Fruit fly (Drosophila melanogaster) whole organism, prepupa: Measurements from ENCODE around the gene mip130.
A peak's percentile ranks its signal among the peaks of the same experiment; 100 is the strongest.

Experiments used
- Blimp-1 ChIP-seq: fragments of 200-800 bp; sonication (Bioruptor generic); optimal IDR thresholded peaks from 3 replicates; lab custom pipeline; 2017; ENCODE audit warnings: missing biosample characterization, missing genetic modification characterization, mild to moderate bottlenecking, moderate library complexity, missing genetic modification reagents
- CG10631 ChIP-seq: fragments of 200-800 bp; sonication (Bioruptor generic); optimal IDR thresholded peaks from 2 replicates; lab custom pipeline; 2016; ENCODE audit warnings: missing biosample characterization, missing genetic modification characterization
- CG10669 ChIP-seq: fragments of 200-800 bp; sonication (Bioruptor generic); optimal IDR thresholded peaks from 3 replicates; lab custom pipeline; 2018; ENCODE audit warnings: missing biosample characterization, mild to moderate bottlenecking, missing genetic modification characterization, moderate library complexity
- CG11902 ChIP-seq: fragments of 200-800 bp; sonication (Bioruptor generic); optimal IDR thresholded peaks from 3 replicates; lab custom pipeline; 2016; ENCODE audit warnings: missing biosample characterization, missing genetic modification characterization
- CG1621 ChIP-seq: fragments of 200-800 bp; sonication (Bioruptor generic); optimal IDR thresholded peaks from 3 replicates; lab custom pipeline; 2018; ENCODE audit warnings: missing biosample characterization, mild to moderate bottlenecking, missing genetic modification characterization
- CG16779 ChIP-seq: fragments of 200-800 bp; sonication (Bioruptor generic); optimal IDR thresholded peaks from 3 replicates; lab custom pipeline; 2017; ENCODE audit warnings: missing biosample characterization, mild to moderate bottlenecking, missing genetic modification characterization
- CG3032 ChIP-seq: fragments of 200-800 bp; optimal IDR thresholded peaks from 2 replicates; lab custom pipeline; 2019; ENCODE audit warnings: missing biosample characterization, mild to moderate bottlenecking, missing genetic modification characterization, moderate library complexity
- CG31627 ChIP-seq: fragments of 200-800 bp; sonication (Bioruptor generic); optimal IDR thresholded peaks from 3 replicates; lab custom pipeline; 2016; ENCODE audit warnings: missing biosample characterization, missing genetic modification characterization
- CG32006 ChIP-seq: fragments of 200-800 bp; sonication (Bioruptor generic); optimal IDR thresholded peaks from 3 replicates; lab custom pipeline; 2017; ENCODE audit warnings: missing biosample characterization, mild to moderate bottlenecking, missing genetic modification characterization
- CG34406 ChIP-seq: fragments of 200-800 bp; sonication (Bioruptor generic); optimal IDR thresholded peaks from 3 replicates; lab custom pipeline; 2016; ENCODE audit warnings: missing biosample characterization, missing genetic modification characterization
- CG3919 ChIP-seq: fragments of 200-800 bp; sonication (Bioruptor generic); optimal IDR thresholded peaks from 3 replicates; lab custom pipeline; 2016; ENCODE audit warnings: missing biosample characterization, missing genetic modification characterization
- CG6163 ChIP-seq: fragments of 200-800 bp; sonication (Bioruptor generic); IDR thresholded peaks from 3 replicates; pipeline ENCODE4 v1.3.6; 2022; ENCODE audit warnings: missing biosample characterization, missing genetic modification characterization
- CG6276 ChIP-seq: fragments of 200-800 bp; sonication (Bioruptor generic); optimal IDR thresholded peaks from 2 replicates; lab custom pipeline; 2017; ENCODE audit warnings: missing biosample characterization, mild to moderate bottlenecking, missing genetic modification characterization
- CG6792 ChIP-seq: fragments of 200-800 bp; sonication (Bioruptor generic); optimal IDR thresholded peaks from 3 replicates; lab custom pipeline; 2016; ENCODE audit warnings: missing biosample characterization, missing genetic modification characterization
- CG6854 ChIP-seq: fragments of 200-800 bp; sonication (Bioruptor generic); optimal IDR thresholded peaks from 2 replicates; lab custom pipeline; 2017; ENCODE audit warnings: missing biosample characterization, mild to moderate bottlenecking, missing genetic modification characterization
- CG8119 ChIP-seq: fragments of 200-800 bp; sonication (Bioruptor generic); IDR thresholded peaks from 3 replicates; pipeline ENCODE4 v1.3.6; 2022; ENCODE audit warnings: missing biosample characterization, missing genetic modification characterization
- CG8319 ChIP-seq: fragments of 200-800 bp; sonication (Bioruptor generic); optimal IDR thresholded peaks from 3 replicates; lab custom pipeline; 2016; ENCODE audit warnings: missing biosample characterization, missing genetic modification characterization
- CG8632 ChIP-seq: fragments of 200-800 bp; sonication (Bioruptor generic); optimal IDR thresholded peaks from 3 replicates; lab custom pipeline; 2016; ENCODE audit warnings: missing biosample characterization, missing genetic modification characterization
- Eip75B ChIP-seq: fragments of 200-800 bp; sonication (Bioruptor generic); optimal IDR thresholded peaks from 3 replicates; lab custom pipeline; 2016; ENCODE audit warnings: missing biosample characterization, missing genetic modification characterization
- Eip78C ChIP-seq: fragments of 200-800 bp; sonication (Bioruptor generic); peaks from one replicate; lab custom pipeline; 2016; ENCODE audit warnings: missing biosample characterization, missing genetic modification characterization
- Eip93F ChIP-seq: fragments of 200-800 bp; sonication (Bioruptor generic); optimal IDR thresholded peaks from 2 replicates; lab custom pipeline; 2016; ENCODE audit warnings: missing biosample characterization, mild to moderate bottlenecking, missing genetic modification characterization
- Ets21C ChIP-seq: fragments of 200-800 bp; sonication (Bioruptor generic); optimal IDR thresholded peaks from 3 replicates; lab custom pipeline; 2016; ENCODE audit warnings: missing biosample characterization, missing genetic modification characterization
- Ets96B ChIP-seq: fragments of 200-800 bp; optimal IDR thresholded peaks from 2 replicates; lab custom pipeline; 2019; ENCODE audit warnings: missing biosample characterization, mild to moderate bottlenecking, missing genetic modification characterization, moderate library complexity
- Gug ChIP-seq: fragments of 200-800 bp; sonication (Bioruptor generic); IDR thresholded peaks from 2 replicates; pipeline ENCODE4 v1.3.6; 2022; ENCODE audit warnings: missing biosample characterization, missing genetic modification characterization
- Hr38 ChIP-seq: sonication (Bioruptor generic); optimal IDR thresholded peaks from 2 replicates; lab custom pipeline; 2016; ENCODE audit warnings: missing biosample characterization, missing genetic modification characterization
- Hr39 ChIP-seq: fragments of 200-800 bp; sonication (Bioruptor generic); optimal IDR thresholded peaks from 2 replicates; lab custom pipeline; 2016; ENCODE audit warnings: missing biosample characterization, missing genetic modification characterization
- Hr4 ChIP-seq: fragments of 200-800 bp; sonication (Bioruptor generic); optimal IDR thresholded peaks from 3 replicates; lab custom pipeline; 2016; ENCODE audit warnings: missing biosample characterization, missing genetic modification characterization
- Met ChIP-seq: fragments of 200-800 bp; sonication (Bioruptor generic); optimal IDR thresholded peaks from 3 replicates; lab custom pipeline; 2016; ENCODE audit warnings: missing biosample characterization, missing genetic modification characterization
- OdsH ChIP-seq: fragments of 200-800 bp; sonication (Bioruptor generic); optimal IDR thresholded peaks from 3 replicates; lab custom pipeline; 2016; ENCODE audit warnings: missing biosample characterization, missing genetic modification characterization
- Smox ChIP-seq: fragments of 200-800 bp; sonication (Bioruptor generic); optimal IDR thresholded peaks from 3 replicates; lab custom pipeline; 2016; ENCODE audit warnings: missing biosample characterization, missing genetic modification characterization
- Sox14 ChIP-seq: fragments of 200-800 bp; sonication (Bioruptor generic); optimal IDR thresholded peaks from 3 replicates; lab custom pipeline; 2016; ENCODE audit warnings: missing biosample characterization, missing genetic modification characterization
- Sox15 ChIP-seq: fragments of 200-800 bp; sonication (Bioruptor generic); optimal IDR thresholded peaks from 3 replicates; lab custom pipeline; 2016; ENCODE audit warnings: missing biosample characterization, missing genetic modification characterization
- acj6 ChIP-seq: fragments of 200-800 bp; sonication (Bioruptor generic); optimal IDR thresholded peaks from 3 replicates; lab custom pipeline; 2016; ENCODE audit warnings: missing biosample characterization, missing genetic modification characterization
- cyc ChIP-seq: fragments of 200-800 bp; sonication (Bioruptor generic); optimal IDR thresholded peaks from 3 replicates; lab custom pipeline; 2016; ENCODE audit warnings: missing biosample characterization, missing genetic modification characterization
- dac ChIP-seq: fragments of 200-800 bp; sonication (Bioruptor generic); optimal IDR thresholded peaks from 2 replicates; lab custom pipeline; 2017; ENCODE audit warnings: missing biosample characterization, mild to moderate bottlenecking, missing genetic modification characterization
- dsx ChIP-seq: fragments of 200-800 bp; optimal IDR thresholded peaks from 3 replicates; lab custom pipeline; 2019; ENCODE audit warnings: missing biosample characterization, mild to moderate bottlenecking, missing genetic modification characterization, moderate library complexity; ENCODE audit not compliant: poor library complexity, severe bottlenecking
- eg ChIP-seq: fragments of 200-800 bp; sonication (Bioruptor generic); IDR thresholded peaks from 3 replicates; pipeline ENCODE4 v1.3.6; 2022; ENCODE audit warnings: missing biosample characterization, missing genetic modification characterization
- esn ChIP-seq: fragments of 200-800 bp; sonication (Bioruptor generic); optimal IDR thresholded peaks from 2 replicates; lab custom pipeline; 2016; ENCODE audit warnings: missing biosample characterization, mild to moderate bottlenecking, missing genetic modification characterization, moderate library complexity
- fd59A ChIP-seq: fragments of 200-800 bp; sonication (Bioruptor generic); optimal IDR thresholded peaks from 2 replicates; lab custom pipeline; 2017; ENCODE audit warnings: missing biosample characterization, mild to moderate bottlenecking, missing genetic modification characterization, missing genetic modification reagents
- fkh ChIP-seq: fragments of 200-800 bp; sonication (Bioruptor generic); optimal IDR thresholded peaks from 3 replicates; lab custom pipeline; 2017; ENCODE audit warnings: missing biosample characterization, mild to moderate bottlenecking, missing genetic modification characterization, moderate library complexity
- lz ChIP-seq: fragments of 200-800 bp; sonication (Bioruptor generic); optimal IDR thresholded peaks from 3 replicates; lab custom pipeline; 2016; ENCODE audit warnings: missing biosample characterization, missing genetic modification characterization
- net ChIP-seq: fragments of 200-800 bp; sonication (Bioruptor generic); optimal IDR thresholded peaks from 3 replicates; lab custom pipeline; 2016; ENCODE audit warnings: missing biosample characterization, missing genetic modification characterization
- pdm3 ChIP-seq: fragments of 200-800 bp; sonication (Bioruptor generic); optimal IDR thresholded peaks from 3 replicates; lab custom pipeline; 2016; ENCODE audit warnings: missing biosample characterization, missing genetic modification characterization
- salr ChIP-seq, 2 experiments: fragments of 200-800 bp; sonication (Bioruptor generic); optimal IDR thresholded peaks; 3 replicates each; lab custom pipeline; 2016 to 2018; ENCODE audit warnings: missing biosample characterization in 2 of 2, missing genetic modification characterization in 2 of 2, mild to moderate bottlenecking in 1 of 2
- spab ChIP-seq: fragments of 200-800 bp; sonication (Bioruptor generic); optimal IDR thresholded peaks from 2 replicates; lab custom pipeline; 2017; ENCODE audit warnings: missing biosample characterization, mild to moderate bottlenecking, missing genetic modification characterization, missing genetic modification reagents
- ss ChIP-seq, 2 experiments: fragments of 200-800 bp; sonication (Bioruptor generic); optimal IDR thresholded peaks; 2 replicates in 1 of 2; 3 replicates in 1 of 2; lab custom pipeline; 2017 to 2018; ENCODE audit warnings: mild to moderate bottlenecking in 2 of 2, missing biosample characterization in 2 of 2, missing genetic modification characterization in 2 of 2, moderate library complexity in 1 of 2
- svp ChIP-seq: fragments of 200-800 bp; sonication (Bioruptor generic); peaks from one replicate; lab custom pipeline; 2016; ENCODE audit warnings: missing biosample characterization, missing genetic modification characterization
- topi ChIP-seq: fragments of 200-800 bp; sonication (Bioruptor generic); optimal IDR thresholded peaks from 3 replicates; lab custom pipeline; 2016; ENCODE audit warnings: missing biosample characterization, missing genetic modification characterization

Gene mip130

dm6 chrX:1951391-1952066, 43.5 kb downstream of the mip130 start (continued):
- TF ChIP-seq dsx (GFP tag; lab: Kevin White, UChicago) (peak; percentile 97), acj6 (GFP tag; lab: Kevin White, UChicago) (peak; percentile 99), CG3919 (GFP tag; lab: Kevin White, UChicago) (peak; percentile 99), Sox15 (peak; percentile 98), Hr38 (GFP tag; lab: Kevin White, UChicago) (peak; percentile 32), fd59A (GFP tag; lab: Kevin White, UChicago) (peak; percentile 98), cyc (GFP tag; lab: Kevin White, UChicago) (peak; percentile 99), Eip75B (GFP tag; lab: Kevin White, UChicago) (peak; percentile 99), Eip93F (peak; percentile 99), CG6276 (peak; percentile 98), esn (GFP tag; lab: Kevin White, UChicago) (peak; percentile 99), Ets96B (tag; lab: Kevin White, UChicago) (peak; percentile 99), eg (GFP tag; lab: Robert Waterston, UW) (peak; percentile 99), pdm3 (GFP tag; lab: Kevin White, UChicago) (peak; percentile 99), lz (GFP tag; lab: Kevin White, UChicago) (peak; percentile 99), CG34406 (GFP tag; lab: Kevin White, UChicago) (peak; percentile 99), CG3032 (tag; lab: Kevin White, UChicago) (peak; percentile 98), dac (GFP tag; lab: Kevin White, UChicago) (peak; percentile 98), CG8632 (GFP tag; lab: Kevin White, UChicago) (peak; percentile 99), salr (GFP tag; optimal IDR thresholded peaks at IDR 0.05; lab: Kevin White, UChicago) (peak; percentile 98 to 99), net (GFP tag; lab: Kevin White, UChicago) (peak; percentile 99), svp (GFP tag; lab: Kevin White, UChicago) (peak; percentile 99), Hr39 (peak; percentile 99), Hr4 (GFP tag; lab: Kevin White, UChicago) (peak; percentile 98), CG16779 (tag; lab: Kevin White, UChicago) (peak; percentile 98), CG11902 (peak; percentile 97), Gug (GFP tag; lab: Robert Waterston, UW) (peak; percentile 98), CG8119 (peak; percentile 99), ss (GFP tag; optimal IDR thresholded peaks at IDR 0.05; lab: Kevin White, UChicago) (peak; percentile 96 to 98), Blimp-1 (GFP tag; lab: Kevin White, UChicago) (peak; percentile 96), Ets21C (GFP tag; lab: Kevin White, UChicago) (peak; percentile 98), CG10669 (GFP tag; lab: Kevin White, UChicago) (peak; percentile 99), spab (GFP tag; lab: Kevin White, UChicago) (peak; percentile 98)

- TF ChIP-seq Sox14 (peak; percentile 65), topi (GFP tag; lab: Kevin White, UChicago) (peak; percentile 15), OdsH (GFP tag; lab: Kevin White, UChicago) (peak; percentile 25), Eip78C (GFP tag; lab: Kevin White, UChicago) (peak; percentile 53), fkh (peak; percentile 27), CG1621 (tag; lab: Kevin White, UChicago) (peak; percentile 9), CG6854 (GFP tag; lab: Kevin White, UChicago) (peak; percentile 10), esn (GFP tag; lab: Kevin White, UChicago) (peak; percentile 31), lz (GFP tag; lab: Kevin White, UChicago) (peak; percentile 57), CG8319 (GFP tag; lab: Kevin White, UChicago) (no peak), CG10669 (GFP tag; lab: Kevin White, UChicago) (no peak), Eip75B (GFP tag; lab: Kevin White, UChicago) (peak; percentile 15), Hr39 (peak; percentile 58), Smox (GFP tag; lab: Kevin White, UChicago) (no peak), CG6163 (GFP tag; lab: Robert Waterston, UW) (peak; percentile 43; the same call in 1 of the 3 replicates), svp (GFP tag; lab: Kevin White, UChicago) (peak; percentile 62), CG32006 (GFP tag; lab: Kevin White, UChicago) (no peak), Ets96B (tag; lab: Kevin White, UChicago) (no peak), CG31627 (GFP tag; lab: Kevin White, UChicago) (peak; percentile 71), CG6792 (GFP tag; lab: Kevin White, UChicago) (peak; percentile 18), cyc (GFP tag; lab: Kevin White, UChicago) (peak; percentile 73), CG3032 (tag; lab: Kevin White, UChicago) (peak; percentile 21), CG10631 (GFP tag; lab: Kevin White, UChicago) (no peak), Met (GFP tag; lab: Kevin White, UChicago) (peak; percentile 26), CG11902 (peak; percentile 7), CG3919 (GFP tag; lab: Kevin White, UChicago) (peak; percentile 31)
Observed at dm6 chrX:1952898-1953297, 44.9 kb downstream of the mip130 start.
